Worm (Caenorhabditis elegans) whole organism, L4 larva: ENCODE results near the gene R07D5.2.

Source experiments
- D1046.2 ChIP-seq: fragments of 200-800 bp; sonication (Bioruptor generic); IDR thresholded peaks from 2 replicates; pipeline ENCODE4 v1.3.6; 2022; ENCODE audit warnings: missing genetic modification characterization, missing compliant biosample characterization
- F10B5.3 ChIP-seq: sonication (generic microtip); optimal IDR thresholded peaks from 2 replicates; lab custom pipeline; 2016; ENCODE audit warnings: mild to moderate bottlenecking, missing genetic modification characterization, missing compliant biosample characterization
- F26F4.8 ChIP-seq: fragments of 200-800 bp; sonication (Bioruptor generic); conservative IDR thresholded peaks from 2 replicates; pipeline ENCODE4 v1.3.6; 2022; ENCODE audit warnings: missing genetic modification characterization, missing compliant biosample characterization
- R02D3.7 ChIP-seq: fragments of 150-350 bp; sonication (generic microtip); optimal IDR thresholded peaks from 3 replicates; lab custom pipeline; 2014; ENCODE audit warnings: missing biosample characterization, missing genetic modification characterization
- T26A8.4 ChIP-seq: fragments of 200-800 bp; sonication (Bioruptor generic); IDR thresholded peaks from 2 replicates; pipeline ENCODE4 v1.3.6; 2022; ENCODE audit warnings: missing genetic modification characterization, missing compliant biosample characterization
- Y105C5A.15 ChIP-seq: fragments of 200-800 bp; sonication (Bioruptor generic); IDR thresholded peaks from 2 replicates; pipeline ENCODE4 v1.3.6; 2022; ENCODE audit warnings: missing genetic modification characterization, missing compliant biosample characterization
- Y48G9A.11 ChIP-seq: fragments of 200-800 bp; sonication (Bioruptor generic); IDR thresholded peaks from 2 replicates; pipeline ENCODE4 v1.3.6; 2022; ENCODE audit warnings: missing genetic modification reagents, missing genetic modification characterization, missing compliant biosample characterization
- ZK337.2 ChIP-seq: fragments of 200-800 bp; sonication (Bioruptor generic); IDR thresholded peaks from 2 replicates; pipeline ENCODE4 v1.3.6; 2022; ENCODE audit warnings: missing genetic modification reagents, missing genetic modification characterization, missing compliant biosample characterization
- ZK546.5 ChIP-seq, 2 experiments: sonication (generic microtip); optimal IDR thresholded peaks; 2 replicates each; lab custom pipeline; 2017; ENCODE audit warnings: missing biosample characterization in 2 of 2, missing genetic modification characterization in 2 of 2
- aha-1 ChIP-seq: fragments of 150-350 bp; peaks from one replicate; lab custom pipeline; 2014; ENCODE audit warnings: missing biosample characterization, missing genetic modification characterization
- arid-1 ChIP-seq: fragments of 200-800 bp; sonication (Bioruptor generic); conservative IDR thresholded peaks from 2 replicates; pipeline ENCODE4 v1.3.6; 2022; ENCODE audit warnings: missing genetic modification reagents, missing genetic modification characterization, missing compliant biosample characterization
- ceh-44 ChIP-seq: fragments of 200-800 bp; sonication (Bioruptor generic); IDR thresholded peaks from 2 replicates; pipeline ENCODE4 v1.3.6; 2022; ENCODE audit warnings: missing genetic modification reagents, missing genetic modification characterization, missing compliant biosample characterization
- ceh-82 ChIP-seq: sonication (generic microtip); optimal IDR thresholded peaks from 2 replicates; lab custom pipeline; 2017; ENCODE audit warnings: missing biosample characterization, missing genetic modification characterization
- ces-1 ChIP-seq: fragments of 150-350 bp; sonication (generic microtip); optimal IDR thresholded peaks from 4 replicates; lab custom pipeline; 2014; ENCODE audit warnings: missing biosample characterization, missing genetic modification reagents, missing genetic modification characterization
- daf-16 ChIP-seq, 3 experiments: sonication (generic microtip); optimal IDR thresholded peaks; 2 replicates each; lab custom pipeline; 2016 to 2017; ENCODE audit warnings: missing genetic modification characterization in 3 of 3, missing genetic modification reagents in 3 of 3, mild to moderate bottlenecking in 2 of 3, missing compliant biosample characterization in 2 of 3, missing biosample characterization in 1 of 3, moderate library complexity in 1 of 3
- daf-19 ChIP-seq: fragments of 200-800 bp; sonication (Bioruptor generic); conservative IDR thresholded peaks from 2 replicates; pipeline ENCODE4 v1.3.6; 2022; ENCODE audit warnings: missing genetic modification characterization, missing compliant biosample characterization
- daf-8 ChIP-seq: fragments of 200-800 bp; sonication (Bioruptor generic); IDR thresholded peaks from 2 replicates; pipeline ENCODE4 v1.3.6; 2022; ENCODE audit warnings: missing genetic modification characterization, missing compliant biosample characterization
- dmd-6 ChIP-seq: fragments of 200-800 bp; sonication (Bioruptor generic); IDR thresholded peaks from 2 replicates; pipeline ENCODE4 v1.3.6; 2022; ENCODE audit warnings: missing genetic modification reagents, missing genetic modification characterization, missing compliant biosample characterization
- dmd-9 ChIP-seq: fragments of 200-800 bp; sonication (Bioruptor generic); IDR thresholded peaks from 2 replicates; pipeline ENCODE4 v1.3.6; 2022; ENCODE audit warnings: missing genetic modification reagents, missing genetic modification characterization, missing compliant biosample characterization
- egl-43 ChIP-seq: fragments of 200-800 bp; sonication (Bioruptor generic); IDR thresholded peaks from 2 replicates; pipeline ENCODE4 v1.3.6; 2022; ENCODE audit warnings: missing genetic modification reagents, missing genetic modification characterization, missing compliant biosample characterization
- gei-8 ChIP-seq: fragments of 200-800 bp; sonication (Bioruptor generic); optimal IDR thresholded peaks from 2 replicates; lab custom pipeline; 2018; ENCODE audit warnings: mild to moderate bottlenecking, missing genetic modification characterization, missing compliant biosample characterization
- hmg-1.1 ChIP-seq: fragments of 200-800 bp; sonication (Bioruptor generic); IDR thresholded peaks from 2 replicates; pipeline ENCODE4 v1.3.6; 2022; ENCODE audit warnings: missing genetic modification reagents, missing genetic modification characterization, missing compliant biosample characterization
- jun-1 ChIP-seq: fragments of 150-350 bp; optimal IDR thresholded peaks from 2 replicates; lab custom pipeline; 2014; ENCODE audit warnings: missing biosample characterization, missing genetic modification reagents, missing genetic modification characterization
- lim-7 ChIP-seq: fragments of 200-800 bp; sonication (Bioruptor generic); IDR thresholded peaks from 2 replicates; pipeline ENCODE4 v1.3.6; 2022; ENCODE audit warnings: missing genetic modification characterization, missing compliant biosample characterization
- lin-1 ChIP-seq: fragments of 200-800 bp; sonication (Bioruptor generic); IDR thresholded peaks from 2 replicates; pipeline ENCODE4 v1.3.6; 2022; ENCODE audit warnings: missing genetic modification reagents, missing genetic modification characterization, missing compliant biosample characterization
- lin-13 ChIP-seq: fragments of 150-350 bp; optimal IDR thresholded peaks from 2 replicates; lab custom pipeline; 2014; ENCODE audit warnings: missing biosample characterization, missing genetic modification reagents, missing genetic modification characterization
- lin-29 ChIP-seq: fragments of 200-800 bp; sonication (Bioruptor generic); IDR thresholded peaks from 2 replicates; pipeline ENCODE4 v1.3.6; 2022; ENCODE audit warnings: missing genetic modification reagents, missing genetic modification characterization, missing compliant biosample characterization
- lin-38 ChIP-seq: fragments of 200-800 bp; sonication (Bioruptor generic); IDR thresholded peaks from 2 replicates; pipeline ENCODE4 v1.3.6; 2022; ENCODE audit warnings: missing genetic modification reagents, missing genetic modification characterization, missing compliant biosample characterization
- lsy-2 ChIP-seq, 2 experiments: fragments of 150-350 bp in 1 of 2; sonication (generic microtip) in 1 of 2; optimal IDR thresholded peaks; 2 replicates each; lab custom pipeline; 2014 to 2017; ENCODE audit warnings: missing biosample characterization in 2 of 2, missing genetic modification characterization in 2 of 2
- madf-5 ChIP-seq, 2 experiments: fragments of 200-800 bp; sonication (Bioruptor generic); IDR thresholded peaks; 2 replicates each; pipeline ENCODE4 v1.3.6; 2022; ENCODE audit warnings: missing compliant biosample characterization in 2 of 2, missing genetic modification characterization in 2 of 2
- madf-9 ChIP-seq: fragments of 200-800 bp; sonication (Bioruptor generic); conservative IDR thresholded peaks from 2 replicates; pipeline ENCODE4 v1.3.6; 2022; ENCODE audit warnings: missing genetic modification reagents, missing genetic modification characterization, missing compliant biosample characterization
- mdt-29 ChIP-seq: fragments of 200-800 bp; sonication (Bioruptor generic); IDR thresholded peaks from 2 replicates; pipeline ENCODE4 v1.3.6; 2022; ENCODE audit warnings: missing genetic modification reagents, missing genetic modification characterization, missing compliant biosample characterization
- mes-2 ChIP-seq: sonication (generic microtip); optimal IDR thresholded peaks from 2 replicates; lab custom pipeline; 2016; ENCODE audit warnings: missing genotype, mild to moderate bottlenecking, missing genetic modification characterization, missing compliant biosample characterization; ENCODE audit not compliant: poor library complexity, severe bottlenecking
- mxl-2 ChIP-seq: fragments of 200-800 bp; sonication (Bioruptor generic); conservative IDR thresholded peaks from 2 replicates; pipeline ENCODE4 v1.3.6; 2022; ENCODE audit warnings: missing genetic modification reagents, missing genetic modification characterization, missing compliant biosample characterization
- nhr-77 ChIP-seq: fragments of 150-350 bp; optimal IDR thresholded peaks from 2 replicates; lab custom pipeline; 2014; ENCODE audit warnings: missing biosample characterization, missing genetic modification characterization
- php-3 ChIP-seq: fragments of 200-800 bp; sonication (Bioruptor generic); IDR thresholded peaks from 2 replicates; pipeline ENCODE4 v1.3.6; 2022; ENCODE audit warnings: missing genetic modification reagents, missing genetic modification characterization, missing compliant biosample characterization
- rbr-2 ChIP-seq: sonication (generic microtip); optimal IDR thresholded peaks from 2 replicates; lab custom pipeline; 2016; ENCODE audit warnings: missing genotype, missing genetic modification characterization, missing compliant biosample characterization
- saeg-2 ChIP-seq: fragments of 200-800 bp; sonication (Bioruptor generic); IDR thresholded peaks from 2 replicates; pipeline ENCODE4 v1.3.6; 2022; ENCODE audit warnings: missing genetic modification reagents, missing genetic modification characterization, missing compliant biosample characterization
- set-16 ChIP-seq: fragments of 200-800 bp; sonication (Bioruptor generic); IDR thresholded peaks from 2 replicates; pipeline ENCODE4 v1.3.6; 2022; ENCODE audit warnings: missing genetic modification reagents, missing genetic modification characterization, missing compliant biosample characterization
- snpc-1.2 ChIP-seq: fragments of 200-800 bp; sonication (Bioruptor generic); IDR thresholded peaks from 2 replicates; pipeline ENCODE4 v1.3.6; 2022; ENCODE audit warnings: missing genetic modification reagents, missing genetic modification characterization, missing compliant biosample characterization
- snpc-4 ChIP-seq: fragments of 150-350 bp; optimal IDR thresholded peaks from 2 replicates; lab custom pipeline; 2014; ENCODE audit warnings: missing biosample characterization, missing genetic modification characterization
- spr-1 ChIP-seq: sonication (generic microtip); optimal IDR thresholded peaks from 2 replicates; lab custom pipeline; 2016; ENCODE audit warnings: mild to moderate bottlenecking, missing genetic modification characterization, missing compliant biosample characterization
- spr-3 ChIP-seq: fragments of 200-800 bp; sonication (Bioruptor generic); optimal IDR thresholded peaks from 2 replicates; lab custom pipeline; 2018; ENCODE audit warnings: mild to moderate bottlenecking, missing genetic modification characterization, missing compliant biosample characterization
- tag-97 ChIP-seq: fragments of 200-800 bp; sonication (Bioruptor generic); IDR thresholded peaks from 2 replicates; pipeline ENCODE4 v1.3.6; 2022; ENCODE audit warnings: missing genetic modification characterization, missing compliant biosample characterization
- zfp-2 ChIP-seq: sonication (generic microtip); optimal IDR thresholded peaks from 2 replicates; lab custom pipeline; 2016; ENCODE audit warnings: mild to moderate bottlenecking, missing genetic modification characterization, missing compliant biosample characterization
- zip-11 ChIP-seq: fragments of 200-800 bp; sonication (Bioruptor generic); IDR thresholded peaks from 2 replicates; pipeline ENCODE4 v1.3.6; 2022; ENCODE audit warnings: missing genetic modification characterization, missing compliant biosample characterization
- zip-2 ChIP-seq: fragments of 150-350 bp; optimal IDR thresholded peaks from 2 replicates; lab custom pipeline; 2014; ENCODE audit warnings: missing biosample characterization, missing genetic modification characterization

The R07D5.2 gene

DNA sequence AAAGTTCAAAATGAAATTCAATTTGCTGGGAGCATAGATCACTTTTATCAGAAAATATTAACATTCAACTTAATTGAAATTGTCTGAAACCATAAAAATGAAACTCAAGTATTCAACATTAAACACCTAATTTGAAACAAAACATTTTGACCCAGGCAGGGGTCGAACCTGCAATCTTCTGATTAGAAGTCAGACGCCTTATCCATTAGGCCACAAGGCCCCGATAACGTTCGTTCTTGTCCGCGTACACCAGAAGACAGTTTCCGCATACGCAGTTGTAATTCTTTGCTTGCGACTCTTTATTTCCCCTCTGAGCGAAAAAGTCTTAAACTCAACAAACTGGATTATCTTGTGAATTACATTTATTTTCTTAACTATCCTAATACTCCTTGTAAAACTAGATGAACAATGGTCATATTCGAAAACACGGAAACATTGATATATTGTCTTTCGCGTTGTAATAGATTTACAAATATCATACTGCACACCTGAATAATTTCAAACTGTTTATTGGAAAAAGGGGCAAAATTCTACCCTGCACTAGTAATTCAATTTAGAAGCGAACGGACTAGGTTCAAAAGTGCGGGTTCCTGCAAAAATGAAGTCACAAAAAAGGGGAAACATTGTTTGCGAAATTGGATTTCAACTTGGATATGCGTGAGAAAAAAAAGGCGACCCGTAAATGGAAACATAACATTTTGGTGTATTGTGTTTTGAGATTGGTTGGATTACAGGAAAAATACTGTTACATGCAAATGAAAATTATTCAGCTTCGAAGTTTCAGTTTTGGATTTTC, 30.2 kb upstream of the R07D5.2 start (continued):
- TF ChIP-seq D1046.2 (GFP tag; lab: Robert Waterston, UW), result peak; percentile 76; the same call in 1 of the 2 replicates
- peak in 1 of 2 experiments; percentile 71 for TF ChIP-seq daf-16 (GFP tag; optimal IDR thresholded peaks at IDR 0.05; lab: Kevin White, UChicago)
- no peak for TF ChIP-seq daf-16 (tag; optimal IDR thresholded peaks at IDR 0.05; lab: Kevin White, UChicago)
- no peak for TF ChIP-seq daf-8 (GFP tag; lab: Robert Waterston, UW)
- 0 out of 4 replicates have a peak, but pooled peaks of 1 of the 2 experiments have one; percentile 64 for TF ChIP-seq madf-5 (GFP tag; IDR thresholded peaks at IDR 0.05; lab: Robert Waterston, UW)
- peak in 1 of 2 experiments; percentile 33 for TF ChIP-seq lsy-2 (tag; optimal IDR thresholded peaks at IDR 0.05; lab: Kevin White, UChicago)
- TF ChIP-seq lim-7 (GFP tag; lab: Robert Waterston, UW), result peak; percentile 86
- TF ChIP-seq R02D3.7 (tag; lab: Kevin White, UChicago), result no peak
- TF ChIP-seq snpc-4 (tag; lab: Kevin White, UChicago), result no peak
- TF ChIP-seq zfp-2, result no peak
- peak; percentile 89 for TF ChIP-seq snpc-1.2 (GFP tag; lab: Robert Waterston, UW)
- peak; percentile 67; the same call in 1 of the 2 replicates for TF ChIP-seq mxl-2 (GFP tag; lab: Robert Waterston, UW)
- no peak for TF ChIP-seq ZK546.5 (tag; optimal IDR thresholded peaks at IDR 0.05; lab: Kevin White, UChicago)
- peak; percentile 51 for TF ChIP-seq gei-8 (GFP tag; lab: Kevin White, UChicago)
- TF ChIP-seq ces-1, result peak; percentile 47
- no peak for TF ChIP-seq jun-1 (tag; lab: Kevin White, UChicago)
- TF ChIP-seq lin-38 (GFP tag; lab: Robert Waterston, UW), result no peak
- no peak for TF ChIP-seq mdt-29 (GFP tag; lab: Robert Waterston, UW)
- TF ChIP-seq saeg-2 (GFP tag; lab: Robert Waterston, UW), result no peak
- peak; percentile 50 for TF ChIP-seq lin-13 (GFP tag; lab: Kevin White, UChicago)
- TF ChIP-seq zip-11 (GFP tag; lab: Robert Waterston, UW), result no peak
- TF ChIP-seq aha-1 (tag; lab: Kevin White, UChicago), result peak; percentile 91
- TF ChIP-seq dmd-6 (GFP tag; lab: Robert Waterston, UW), result peak; percentile 40
- TF ChIP-seq arid-1 (GFP tag; lab: Robert Waterston, UW), result peak; percentile 83; the same call in 1 of the 2 replicates
- peak; percentile 68 for TF ChIP-seq Y48G9A.11 (GFP tag; lab: Robert Waterston, UW)
- TF ChIP-seq F10B5.3 (tag; lab: Kevin White, UChicago), result no peak
- no peak for TF ChIP-seq nhr-77
- TF ChIP-seq Y105C5A.15, result peak; percentile 62; the same call in 1 of the 2 replicates
- TF ChIP-seq egl-43, result peak; percentile 78
- TF ChIP-seq daf-19 (GFP tag; lab: Robert Waterston, UW), result peak; percentile 57; the same call in 1 of the 2 replicates
- TF ChIP-seq madf-9 (GFP tag; lab: Robert Waterston, UW), result 0 out of 2 replicates have a peak, but pooled peaks have one; percentile 54
- TF ChIP-seq zip-2 (tag; lab: Kevin White, UChicago), result peak; percentile 17
- TF ChIP-seq ceh-82, result no peak
- TF ChIP-seq rbr-2, result no peak
- no peak for TF ChIP-seq spr-3 (GFP tag; lab: Kevin White, UChicago)
- TF ChIP-seq spr-1, result peak; percentile 8
- TF ChIP-seq mes-2, result peak; percentile 75
- TF ChIP-seq ZK337.2, result peak; percentile 48; the same call in 1 of the 2 replicates
- no peak for TF ChIP-seq set-16 (GFP tag; lab: Robert Waterston, UW)
- peak; percentile 39; the same call in 1 of the 2 replicates for TF ChIP-seq php-3 (GFP tag; lab: Robert Waterston, UW)
- TF ChIP-seq lin-29, result no peak
- TF ChIP-seq tag-97 (GFP tag; lab: Robert Waterston, UW), result no peak
- peak; percentile 75 for TF ChIP-seq F26F4.8 (GFP tag; lab: Robert Waterston, UW)
- 0 out of 2 replicates have a peak, but pooled peaks have one; percentile 44 for TF ChIP-seq dmd-9 (GFP tag; lab: Robert Waterston, UW)
- 0 out of 2 replicates have a peak, but pooled peaks have one; percentile 21 for TF ChIP-seq ceh-44 (GFP tag; lab: Robert Waterston, UW)
- TF ChIP-seq hmg-1.1 (GFP tag; lab: Robert Waterston, UW), result peak; percentile 49; the same call in 1 of the 2 replicates
- TF ChIP-seq lin-1 (GFP tag; lab: Robert Waterston, UW), result peak; percentile 55; the same call in 1 of the 2 replicates
- TF ChIP-seq T26A8.4 (GFP tag; lab: Robert Waterston, UW), result peak; percentile 55; the same call in 1 of the 2 replicates
